Fruit fly (Drosophila melanogaster) whole organism, embryonic: ENCODE results near the gene CG15742.
A peak's percentile ranks its signal among the peaks of the same experiment; 100 is the strongest.

Experiments
- B-H2 ChIP-seq: fragments of 200-800 bp; sonication (Bioruptor generic); optimal IDR thresholded peaks from 2 replicates; lab custom pipeline; 2018; ENCODE audit warnings: missing biosample characterization, mild to moderate bottlenecking, missing genetic modification characterization
- CG10147 ChIP-seq: fragments of 200-800 bp; sonication (Bioruptor generic); optimal IDR thresholded peaks from 2 replicates; lab custom pipeline; 2019; ENCODE audit warnings: missing biosample characterization, mild to moderate bottlenecking, missing genetic modification characterization, moderate library complexity
- CG11695 ChIP-seq: fragments of 200-800 bp; sonication (Bioruptor generic); IDR thresholded peaks from 3 replicates; pipeline ENCODE4 v1.3.6; 2022; ENCODE audit warnings: missing biosample characterization, missing genetic modification characterization
- CG13424 ChIP-seq: fragments of 200-800 bp; sonication (Bioruptor generic); optimal IDR thresholded peaks from 2 replicates; lab custom pipeline; 2019; ENCODE audit warnings: missing biosample characterization, mild to moderate bottlenecking, missing genetic modification characterization, moderate library complexity
- CG13624 ChIP-seq: fragments of 200-800 bp; sonication (Bioruptor generic); optimal IDR thresholded peaks from 2 replicates; lab custom pipeline; 2016; ENCODE audit warnings: missing biosample characterization, missing genetic modification characterization
- CG13775 ChIP-seq: fragments of 200-800 bp; sonication (Bioruptor generic); optimal IDR thresholded peaks from 3 replicates; lab custom pipeline; 2017; ENCODE audit warnings: missing biosample characterization, mild to moderate bottlenecking, missing genetic modification characterization
- CG15479 ChIP-seq: fragments of 200-800 bp; sonication (Bioruptor generic); optimal IDR thresholded peaks from 3 replicates; lab custom pipeline; 2019; ENCODE audit warnings: missing biosample characterization, mild to moderate bottlenecking, missing genetic modification characterization, moderate library complexity
- CG1647 ChIP-seq: fragments of 200-800 bp; sonication (Bioruptor generic); optimal IDR thresholded peaks from 3 replicates; lab custom pipeline; 2016; ENCODE audit warnings: missing biosample characterization, missing genetic modification characterization
- CG17359 ChIP-seq: fragments of 200-800 bp; sonication (Bioruptor generic); optimal IDR thresholded peaks from 3 replicates; lab custom pipeline; 2018; ENCODE audit warnings: missing biosample characterization, mild to moderate bottlenecking, missing genetic modification characterization, moderate library complexity
- CG17829 ChIP-seq: fragments of 200-800 bp; optimal IDR thresholded peaks from 2 replicates; lab custom pipeline; 2019; ENCODE audit warnings: missing biosample characterization, mild to moderate bottlenecking, missing genetic modification characterization, moderate library complexity
- CG18262 ChIP-seq: fragments of 200-800 bp; optimal IDR thresholded peaks from 3 replicates; lab custom pipeline; 2019; ENCODE audit warnings: missing biosample characterization, mild to moderate bottlenecking, missing genetic modification characterization, moderate library complexity
- CG2116 ChIP-seq: fragments of 200-800 bp; sonication (Bioruptor generic); optimal IDR thresholded peaks from 3 replicates; lab custom pipeline; 2018; ENCODE audit warnings: missing biosample characterization, mild to moderate bottlenecking, missing genetic modification characterization
- CG34422 ChIP-seq: fragments of 200-800 bp; sonication (Bioruptor generic); IDR thresholded peaks from 3 replicates; pipeline ENCODE4 v1.3.6; 2022; ENCODE audit warnings: missing biosample characterization, missing genetic modification characterization
- CG6813 ChIP-seq: fragments of 200-800 bp; sonication (Bioruptor generic); optimal IDR thresholded peaks from 2 replicates; lab custom pipeline; 2017; ENCODE audit warnings: missing biosample characterization, missing genetic modification characterization, mild to moderate bottlenecking, moderate library complexity, missing genetic modification reagents
- CG7839 ChIP-seq: fragments of 200-800 bp; sonication (Bioruptor generic); optimal IDR thresholded peaks from 3 replicates; lab custom pipeline; 2018; ENCODE audit warnings: missing biosample characterization, mild to moderate bottlenecking, missing genetic modification characterization, moderate library complexity
- CG8290 ChIP-seq, 3 experiments: fragments of 200-800 bp; sonication (Bioruptor generic); optimal IDR thresholded peaks; 2 replicates each; lab custom pipeline; 2016 to 2019; ENCODE audit warnings: missing biosample characterization in 3 of 3, missing genetic modification characterization in 3 of 3, mild to moderate bottlenecking in 2 of 3, moderate library complexity in 1 of 3
- Chrac-16 ChIP-seq: fragments of 200-800 bp; sonication (Bioruptor generic); optimal IDR thresholded peaks from 3 replicates; lab custom pipeline; 2016; ENCODE audit warnings: missing biosample characterization, missing genetic modification characterization
- D19A ChIP-seq: fragments of 200-800 bp; optimal IDR thresholded peaks from 3 replicates; lab custom pipeline; 2019; ENCODE audit warnings: missing biosample characterization, mild to moderate bottlenecking, missing genetic modification characterization, moderate library complexity
- Drgx ChIP-seq: fragments of 200-800 bp; sonication (Bioruptor generic); IDR thresholded peaks from 2 replicates; pipeline ENCODE4 v1.3.6; 2022; ENCODE audit warnings: missing biosample characterization, missing genetic modification characterization
- Ets65A ChIP-seq: fragments of 200-800 bp; sonication (Bioruptor generic); peaks from one replicate; lab custom pipeline; 2016; ENCODE audit warnings: missing biosample characterization, missing genetic modification characterization
- Hr51 ChIP-seq, 2 experiments: fragments of 200-800 bp; sonication (Bioruptor generic); optimal IDR thresholded peaks; 2 replicates in 1 of 2; 3 replicates in 1 of 2; lab custom pipeline; 2016 to 2018; ENCODE audit warnings: missing biosample characterization in 2 of 2, missing genetic modification characterization in 2 of 2, mild to moderate bottlenecking in 1 of 2, moderate library complexity in 1 of 2
- Hr78 ChIP-seq, 2 experiments: fragments of 200-800 bp in 1 of 2; fragments of >200 bp in 1 of 2; sonication (Bioruptor generic) in 1 of 2; optimal IDR thresholded peaks; 2 replicates each; lab custom pipeline; 2017 to 2019; ENCODE audit warnings: missing biosample characterization in 2 of 2, missing genetic modification characterization in 2 of 2, mild to moderate bottlenecking in 1 of 2, moderate library complexity in 1 of 2
- MESR4 ChIP-seq: fragments of 200-800 bp; sonication (Bioruptor generic); optimal IDR thresholded peaks from 2 replicates; lab custom pipeline; 2018; ENCODE audit warnings: missing biosample characterization, mild to moderate bottlenecking, missing genetic modification characterization, moderate library complexity
- Nf-YC ChIP-seq: fragments of 200-800 bp; optimal IDR thresholded peaks from 3 replicates; lab custom pipeline; 2019; ENCODE audit warnings: missing biosample characterization, mild to moderate bottlenecking, missing genetic modification characterization, moderate library complexity
- Oli ChIP-seq: fragments of 200-800 bp; sonication (Bioruptor generic); optimal IDR thresholded peaks from 2 replicates; lab custom pipeline; 2018; ENCODE audit warnings: missing biosample characterization, mild to moderate bottlenecking, missing genetic modification characterization, moderate library complexity
- Ptx1 ChIP-seq: fragments of 200-800 bp; sonication (Bioruptor generic); IDR thresholded peaks from 2 replicates; pipeline ENCODE4 v1.3.6; 2022; ENCODE audit warnings: missing biosample characterization, missing genetic modification characterization
- TFAM ChIP-seq: fragments of 200-800 bp; sonication (Bioruptor generic); optimal IDR thresholded peaks from 2 replicates; lab custom pipeline; 2017; ENCODE audit warnings: missing biosample characterization, missing genetic modification characterization, inconsistent platforms
- dmrt11E ChIP-seq: fragments of 200-800 bp; sonication (Bioruptor generic); optimal IDR thresholded peaks from 3 replicates; lab custom pipeline; 2018; ENCODE audit warnings: missing biosample characterization, mild to moderate bottlenecking, missing genetic modification characterization, moderate library complexity
- en ChIP-seq: fragments of 200-800 bp; sonication (Bioruptor generic); optimal IDR thresholded peaks from 2 replicates; lab custom pipeline; 2016; ENCODE audit warnings: missing biosample characterization, missing genetic modification characterization
- eve ChIP-seq, 2 experiments: fragments of >200 bp; optimal IDR thresholded peaks; 2 replicates each; lab custom pipeline; 2017; ENCODE audit warnings: missing biosample characterization in 2 of 2, missing genetic modification characterization in 2 of 2
- exex ChIP-seq: fragments of 200-800 bp; sonication (Bioruptor generic); optimal IDR thresholded peaks from 4 replicates; lab custom pipeline; 2018; ENCODE audit warnings: missing biosample characterization, mild to moderate bottlenecking, missing genetic modification characterization, moderate library complexity
- fd3F ChIP-seq: fragments of 200-800 bp; sonication (Bioruptor generic); optimal IDR thresholded peaks from 2 replicates; lab custom pipeline; 2018; ENCODE audit warnings: missing biosample characterization, mild to moderate bottlenecking, missing genetic modification characterization, moderate library complexity
- fu2 ChIP-seq: fragments of 200-800 bp; sonication (Bioruptor generic); optimal IDR thresholded peaks from 2 replicates; lab custom pipeline; 2016; ENCODE audit warnings: missing biosample characterization, missing genetic modification characterization
- gce ChIP-seq: fragments of 200-800 bp; sonication (Bioruptor generic); IDR thresholded peaks from 3 replicates; pipeline ENCODE4 v1.3.6; 2022; ENCODE audit warnings: missing biosample characterization, missing genetic modification characterization
- h ChIP-seq: fragments of >200 bp; optimal IDR thresholded peaks from 2 replicates; lab custom pipeline; 2017
- jumu ChIP-seq: fragments of 200-800 bp; sonication (Bioruptor generic); optimal IDR thresholded peaks from 3 replicates; lab custom pipeline; 2016; ENCODE audit warnings: missing biosample characterization, missing genetic modification characterization
- lbe ChIP-seq: fragments of 200-800 bp; sonication (Bioruptor generic); optimal IDR thresholded peaks from 2 replicates; lab custom pipeline; 2016; ENCODE audit warnings: missing biosample characterization, mild to moderate bottlenecking, missing genetic modification characterization
- lmd ChIP-seq: fragments of 200-800 bp; sonication (Bioruptor generic); IDR thresholded peaks from 2 replicates; pipeline ENCODE4 v1.3.6; 2022; ENCODE audit warnings: missing biosample characterization, missing genetic modification characterization
- phol ChIP-seq: fragments of 200-800 bp; sonication (Bioruptor generic); optimal IDR thresholded peaks from 3 replicates; lab custom pipeline; 2018; ENCODE audit warnings: missing biosample characterization, mild to moderate bottlenecking, missing genetic modification characterization, moderate library complexity
- ranshi ChIP-seq: fragments of 200-800 bp; sonication (Bioruptor generic); IDR thresholded peaks from 2 replicates; pipeline ENCODE4 v1.3.6; 2022; ENCODE audit warnings: missing biosample characterization, missing genetic modification characterization
- row ChIP-seq: fragments of 200-800 bp; sonication (Bioruptor generic); IDR thresholded peaks from 3 replicates; pipeline ENCODE4 v1.3.6; 2022; ENCODE audit warnings: missing biosample characterization, missing genetic modification characterization
- sens-2 ChIP-seq: fragments of 200-800 bp; sonication (Bioruptor generic); IDR thresholded peaks from 2 replicates; pipeline ENCODE4 v1.3.6; 2022; ENCODE audit warnings: missing biosample characterization, missing genetic modification characterization
- sr ChIP-seq: fragments of 200-800 bp; sonication (Bioruptor generic); IDR thresholded peaks from 3 replicates; pipeline ENCODE4 v1.3.6; 2022; ENCODE audit warnings: missing biosample characterization, missing genetic modification characterization
- ssp ChIP-seq: fragments of 200-800 bp; sonication (Bioruptor generic); IDR thresholded peaks from 2 replicates; pipeline ENCODE4 v1.3.6; 2022; ENCODE audit warnings: missing biosample characterization, missing genetic modification characterization
- stc ChIP-seq: fragments of 200-800 bp; sonication (Bioruptor generic); IDR thresholded peaks from 2 replicates; pipeline ENCODE4 v1.3.6; 2022; ENCODE audit warnings: missing biosample characterization, missing genetic modification characterization
- vvl ChIP-seq: fragments of 200-800 bp; sonication (Bioruptor generic); IDR thresholded peaks from 2 replicates; pipeline ENCODE4 v1.3.6; 2022; ENCODE audit warnings: missing biosample characterization, missing genetic modification characterization
- wek ChIP-seq: fragments of 200-800 bp; sonication (Bioruptor generic); optimal IDR thresholded peaks from 3 replicates; lab custom pipeline; 2018; ENCODE audit warnings: missing biosample characterization, mild to moderate bottlenecking, missing genetic modification characterization, moderate library complexity
- zfh2 ChIP-seq: fragments of 200-800 bp; sonication (Bioruptor generic); optimal IDR thresholded peaks from 2 replicates; lab custom pipeline; 2016; ENCODE audit warnings: missing biosample characterization, missing genetic modification characterization

Gene CG15742

dm6 chrX:13277580-13278467 lies 19.5 kb upstream of the CG15742 start (continued):
- TF ChIP-seq Oli (peak; percentile 17), phol (peak; percentile 32), TFAM (GFP tag; lab: Kevin White, UChicago) (no peak), Chrac-16 (GFP tag; lab: Kevin White, UChicago) (peak; percentile 34), MESR4 (GFP tag; lab: Kevin White, UChicago) (no peak), CG13775 (no peak), CG6813 (GFP tag; lab: Kevin White, UChicago) (no peak), CG1647 (peak; percentile 24), jumu (no peak), CG17829 (tag; lab: Kevin White, UChicago) (peak; percentile 7), D19A (tag; lab: Kevin White, UChicago) (peak; percentile 81), CG8290 (GFP tag; optimal IDR thresholded peaks at IDR 0.05; lab: Kevin White, UChicago) (no peak), CG8290 (tag; optimal IDR thresholded peaks at IDR 0.05; lab: Kevin White, UChicago) (peak in 1 of 2 experiments; percentile 54), Hr78 (GFP tag; optimal IDR thresholded peaks at IDR 0.05; lab: Kevin White, UChicago) (peak in 1 of 2 experiments; percentile 58), CG13624 (GFP tag; lab: Kevin White, UChicago) (peak; percentile 24), lmd (GFP tag; lab: Robert Waterston, UW) (0 out of 2 replicates have a peak, but pooled peaks have one; percentile 6), CG10147 (GFP tag; lab: Kevin White, UChicago) (peak; percentile 7), vvl (GFP tag; lab: Robert Waterston, UW) (peak; percentile 32; the same call in 1 of the 2 replicates), Nf-YC (tag; lab: Kevin White, UChicago) (no peak), CG7839 (tag; lab: Kevin White, UChicago) (peak; percentile 5), en (GFP tag; lab: Kevin White, UChicago) (no peak), exex (no peak), eve (GFP tag; optimal IDR thresholded peaks at IDR 0.05; lab: Kevin White, UChicago) (peak in 1 of 2 experiments; percentile 25), fu2 (GFP tag; lab: Kevin White, UChicago) (no peak), CG34422 (0 out of 3 replicates have a peak, but pooled peaks have one; percentile 25), Hr51 (GFP tag; optimal IDR thresholded peaks at IDR 0.05; lab: Kevin White, UChicago) (peak in 1 of 2 experiments; percentile 39), sr (GFP tag; lab: Robert Waterston, UW) (0 out of 3 replicates have a peak, but pooled peaks have one; percentile 3), Drgx (peak; percentile 35; the same call in 1 of the 2 replicates), ranshi (GFP tag; lab: Robert Waterston, UW) (no peak), zfh2 (GFP tag; lab: Kevin White, UChicago) (peak; percentile 2), row (peak; percentile 32), Ets65A (peak; percentile 14), CG15479 (GFP tag; lab: Kevin White, UChicago) (peak; percentile 17), gce (GFP tag; lab: Robert Waterston, UW) (no peak), ssp (GFP tag; lab: Robert Waterston, UW) (no peak), CG2116 (GFP tag; lab: Kevin White, UChicago) (no peak), dmrt11E (tag; lab: Kevin White, UChicago) (peak; percentile 44), fd3F (GFP tag; lab: Kevin White, UChicago) (no peak), stc (GFP tag; lab: Robert Waterston, UW) (peak; percentile 43; the same call in 1 of the 2 replicates), B-H2 (no peak), CG17359 (tag; lab: Kevin White, UChicago) (peak; percentile 31), CG11695 (no peak), sens-2 (GFP tag; lab: Robert Waterston, UW) (no peak), wek (GFP tag; lab: Kevin White, UChicago) (no peak), lbe (GFP tag; lab: Kevin White, UChicago) (peak; percentile 34), CG18262 (peak; percentile 34), CG13424 (tag; lab: Kevin White, UChicago) (peak; percentile 33), Ptx1 (GFP tag; lab: Robert Waterston, UW) (peak; percentile 39), h (lab: Kevin White, UChicago) (no peak)
